Worm (Caenorhabditis elegans) whole organism, L1 larva: Measurements from ENCODE around the gene grl-6.
A peak's percentile ranks its signal among the peaks of the same experiment; 100 is the strongest.

Experiments used
- C16A3.4 ChIP-seq: fragments of 150-350 bp; optimal IDR thresholded peaks from 2 replicates; lab custom pipeline; 2014; ENCODE audit warnings: missing biosample characterization, missing genetic modification characterization
- C34B4.2 ChIP-seq: sonication (generic microtip); optimal IDR thresholded peaks from 2 replicates; lab custom pipeline; 2017; ENCODE audit warnings: mild to moderate bottlenecking, missing genetic modification characterization, missing compliant biosample characterization
- alr-1 ChIP-seq: fragments of 200-800 bp; sonication (Bioruptor generic); optimal IDR thresholded peaks from 2 replicates; lab custom pipeline; 2018; ENCODE audit warnings: borderline replicate concordance, mild to moderate bottlenecking, missing genetic modification characterization, missing compliant biosample characterization
- ama-1 ChIP-seq: fragments of 150-350 bp; optimal IDR thresholded peaks from 2 replicates; lab custom pipeline; 2014
- ceh-63 ChIP-seq: fragments of 200-800 bp; sonication (Bioruptor generic); optimal IDR thresholded peaks from 2 replicates; lab custom pipeline; 2018; ENCODE audit warnings: mild to moderate bottlenecking, missing genetic modification characterization, missing compliant biosample characterization
- ceh-82 ChIP-seq, 3 experiments: fragments of 150-350 bp in 1 of 3; sonication (generic microtip) in 2 of 3; optimal IDR thresholded peaks; 2 replicates each; lab custom pipeline; 2014 to 2017; ENCODE audit warnings: missing biosample characterization in 3 of 3, missing genetic modification characterization in 3 of 3
- ceh-88 ChIP-seq: fragments of 200-800 bp; sonication (Bioruptor generic); IDR thresholded peaks from 2 replicates; pipeline ENCODE4 v1.3.6; 2022; ENCODE audit warnings: missing genetic modification characterization, missing compliant biosample characterization
- ceh-90 ChIP-seq: sonication (generic microtip); optimal IDR thresholded peaks from 2 replicates; lab custom pipeline; 2016; ENCODE audit warnings: missing genetic modification characterization, missing compliant biosample characterization
- dpl-1 ChIP-seq, 3 experiments: fragments of 150-350 bp in 2 of 3; sonication (generic microtip) in 1 of 3; optimal IDR thresholded peaks; 2 replicates each; lab custom pipeline; 2014 to 2017; ENCODE audit warnings: missing biosample characterization in 3 of 3, missing genetic modification characterization in 3 of 3, missing genetic modification reagents in 3 of 3
- egl-13 ChIP-seq: sonication (generic microtip); optimal IDR thresholded peaks from 2 replicates; lab custom pipeline; 2016; ENCODE audit warnings: missing genotype, missing genetic modification reagents, missing genetic modification characterization, missing compliant biosample characterization
- egl-27 ChIP-seq, 2 experiments: fragments of 150-350 bp in 1 of 2; sonication (generic microtip); optimal IDR thresholded peaks; 3 replicates each; lab custom pipeline; 2017 to 2018; ENCODE audit warnings: missing biosample characterization in 2 of 2, missing genetic modification characterization in 2 of 2, missing genetic modification reagents in 2 of 2
- elt-2 ChIP-seq: sonication (generic microtip); optimal IDR thresholded peaks from 2 replicates; lab custom pipeline; 2016; ENCODE audit warnings: missing genetic modification characterization, mild to moderate bottlenecking, inconsistent platforms, missing compliant biosample characterization, missing genetic modification reagents
- fkh-4 ChIP-seq: sonication (generic microtip); optimal IDR thresholded peaks from 2 replicates; lab custom pipeline; 2016; ENCODE audit warnings: missing compliant biosample characterization, missing genetic modification characterization, borderline replicate concordance
- fos-1 ChIP-seq: fragments of 150-350 bp; optimal IDR thresholded peaks from 2 replicates; lab custom pipeline; 2014; ENCODE audit warnings: missing biosample characterization, missing genetic modification characterization
- grh-1 ChIP-seq: fragments of 200-800 bp; sonication (Bioruptor generic); IDR thresholded peaks from 2 replicates; pipeline ENCODE4 v1.3.6; 2022; ENCODE audit warnings: missing genetic modification reagents, missing genetic modification characterization, missing compliant biosample characterization
- irx-1 ChIP-seq: sonication (generic microtip); optimal IDR thresholded peaks from 2 replicates; lab custom pipeline; 2016; ENCODE audit warnings: missing genetic modification characterization, missing compliant biosample characterization
- jun-1 ChIP-seq: fragments of 150-350 bp; optimal IDR thresholded peaks from 2 replicates; lab custom pipeline; 2014; ENCODE audit warnings: missing biosample characterization, missing genetic modification reagents, missing genetic modification characterization
- lin-13 ChIP-seq: fragments of 150-350 bp; optimal IDR thresholded peaks from 2 replicates; lab custom pipeline; 2014; ENCODE audit warnings: missing biosample characterization, missing genetic modification reagents, missing genetic modification characterization
- lin-14 ChIP-seq: fragments of 200-800 bp; sonication (Bioruptor generic); optimal IDR thresholded peaks from 2 replicates; lab custom pipeline; 2018; ENCODE audit warnings: mild to moderate bottlenecking, missing genetic modification characterization, moderate library complexity, missing compliant biosample characterization
- lin-15B ChIP-seq: fragments of 150-350 bp; sonication (generic microtip); optimal IDR thresholded peaks from 3 replicates; lab custom pipeline; 2014; ENCODE audit warnings: missing biosample characterization, missing genetic modification characterization
- lin-35 ChIP-seq, 2 experiments: fragments of 150-350 bp; optimal IDR thresholded peaks; 2 replicates each; lab custom pipeline; 2014; ENCODE audit warnings: missing biosample characterization in 2 of 2, missing genetic modification characterization in 2 of 2, missing genetic modification reagents in 2 of 2
- lir-3 ChIP-seq: sonication (generic microtip); optimal IDR thresholded peaks from 2 replicates; lab custom pipeline; 2016; ENCODE audit warnings: mild to moderate bottlenecking, missing genetic modification characterization, moderate library complexity, missing compliant biosample characterization; ENCODE audit not compliant: poor library complexity
- lsy-2 ChIP-seq, 2 experiments: fragments of 150-350 bp; optimal IDR thresholded peaks; 2 replicates each; lab custom pipeline; 2014; ENCODE audit warnings: missing biosample characterization in 2 of 2, missing genetic modification characterization in 2 of 2
- mdl-1 ChIP-seq, 2 experiments: fragments of 150-350 bp; optimal IDR thresholded peaks; 2 replicates each; lab custom pipeline; 2014 to 2017; ENCODE audit warnings: missing biosample characterization in 2 of 2, missing genetic modification characterization in 2 of 2, inconsistent platforms in 1 of 2
- nhr-11 ChIP-seq: fragments of 150-350 bp; optimal IDR thresholded peaks from 2 replicates; lab custom pipeline; 2014; ENCODE audit warnings: missing biosample characterization, missing genetic modification characterization
- nhr-12 ChIP-seq: sonication (generic microtip); optimal IDR thresholded peaks from 2 replicates; lab custom pipeline; 2017; ENCODE audit warnings: missing biosample characterization, missing genetic modification characterization
- nhr-20 ChIP-seq: sonication (generic microtip); optimal IDR thresholded peaks from 2 replicates; lab custom pipeline; 2016; ENCODE audit warnings: mild to moderate bottlenecking, missing genetic modification characterization, missing compliant biosample characterization
- nhr-237 ChIP-seq: fragments of 150-350 bp; optimal IDR thresholded peaks from 2 replicates; lab custom pipeline; 2014; ENCODE audit warnings: missing biosample characterization, missing genetic modification characterization
- nhr-47 ChIP-seq: sonication (generic microtip); optimal IDR thresholded peaks from 2 replicates; lab custom pipeline; 2016; ENCODE audit warnings: mild to moderate bottlenecking, missing genetic modification characterization, moderate library complexity, missing compliant biosample characterization
- nhr-71 ChIP-seq: sonication (generic microtip); optimal IDR thresholded peaks from 2 replicates; lab custom pipeline; 2016; ENCODE audit warnings: mild to moderate bottlenecking, missing genetic modification characterization, moderate library complexity, missing compliant biosample characterization
- nhr-90 ChIP-seq: sonication (generic microtip); optimal IDR thresholded peaks from 2 replicates; lab custom pipeline; 2016; ENCODE audit warnings: mild to moderate bottlenecking, missing genetic modification characterization, missing compliant biosample characterization; ENCODE audit not compliant: poor library complexity
- pqm-1 ChIP-seq: sonication (generic microtip); optimal IDR thresholded peaks from 3 replicates; lab custom pipeline; 2017; ENCODE audit warnings: missing biosample characterization, missing genetic modification characterization
- skn-1 ChIP-seq: fragments of 150-350 bp; optimal IDR thresholded peaks from 2 replicates; lab custom pipeline; 2014; ENCODE audit warnings: missing biosample characterization, missing genetic modification characterization
- snu-23 ChIP-seq: sonication (generic microtip); optimal IDR thresholded peaks from 2 replicates; lab custom pipeline; 2016; ENCODE audit warnings: missing genetic modification characterization, missing compliant biosample characterization
- sup-37 ChIP-seq: fragments of 200-800 bp; sonication (Bioruptor generic); optimal IDR thresholded peaks from 2 replicates; lab custom pipeline; 2018; ENCODE audit warnings: mild to moderate bottlenecking, missing genetic modification characterization, missing compliant biosample characterization
- swsn-7 ChIP-seq: sonication (generic microtip); optimal IDR thresholded peaks from 2 replicates; lab custom pipeline; 2016; ENCODE audit warnings: missing genetic modification characterization, missing compliant biosample characterization
- tlp-1 ChIP-seq: fragments of 150-350 bp; optimal IDR thresholded peaks from 2 replicates; lab custom pipeline; 2014; ENCODE audit warnings: missing biosample characterization, missing genetic modification characterization
- zip-4 ChIP-seq: fragments of 200-800 bp; sonication (Bioruptor generic); optimal IDR thresholded peaks from 2 replicates; lab custom pipeline; 2018; ENCODE audit warnings: mild to moderate bottlenecking, missing genetic modification characterization, moderate library complexity, missing compliant biosample characterization
- ztf-11 ChIP-seq, 2 experiments: sonication (generic microtip); optimal IDR thresholded peaks; 2 replicates each; lab custom pipeline; 2016 to 2017; ENCODE audit warnings: missing genetic modification characterization in 2 of 2, missing biosample characterization in 1 of 2, missing compliant biosample characterization in 1 of 2

Gene grl-6

ce11 chrX:6461729-6462128 lies 11.0 kb upstream of the grl-6 start, which contains the start of gene K04E7.1:
Gene K04E7.1, plus strand, starts transcription at chrX:6462029.
- no peak for TF ChIP-seq swsn-7 (tag; lab: Kevin White, UChicago)
- no peak for TF ChIP-seq dpl-1 (GFP tag; optimal IDR thresholded peaks at IDR 0.05; lab: Kevin White, UChicago)
- no peak for TF ChIP-seq nhr-237 (tag; lab: Kevin White, UChicago)

ce11 chrX:6460123-6460522 lies 9.4 kb upstream of the grl-6 start:
- TF ChIP-seq nhr-12 (tag; lab: Kevin White, UChicago) (no peak), sup-37 (no peak), ztf-11 (tag; optimal IDR thresholded peaks at IDR 0.05; lab: Kevin White, UChicago) (no peak), pqm-1 (tag; lab: Kevin White, UChicago) (no peak)
- TF ChIP-seq, all 84 proteins: peak for 0

- TF ChIP-seq fos-1 (tag; lab: Kevin White, UChicago) (no peak), ceh-88 (GFP tag; lab: Robert Waterston, UW) (no peak)
Observed at ce11 chrX:6458467-6458866, 7.7 kb upstream of the grl-6 start.

- no peak for TF ChIP-seq grh-1
- peak; percentile 60 for TF ChIP-seq elt-2 (tag; lab: Kevin White, UChicago)
- no peak for TF ChIP-seq tlp-1
- TF ChIP-seq skn-1, result no peak
- no peak for TF ChIP-seq ama-1
- no peak for TF ChIP-seq ceh-90 (tag; lab: Kevin White, UChicago)
- no peak for TF ChIP-seq jun-1 (tag; lab: Kevin White, UChicago)
Observed at ce11 chrX:6458001-6458400, 7.3 kb upstream of the grl-6 start.

ce11 chrX:6456567-6456966 lies 5.8 kb upstream of the grl-6 start, which contains the start of gene pept-1:
Gene pept-1, plus strand, starts transcription at chrX:6456872.
- no peak for TF ChIP-seq nhr-11 (tag; lab: Kevin White, UChicago)
- peak; percentile 26 for TF ChIP-seq lin-14 (GFP tag; lab: Kevin White, UChicago)
- peak; percentile 96 for TF ChIP-seq elt-2 (tag; lab: Kevin White, UChicago)
- no peak for TF ChIP-seq lin-13
- peak in 1 of 2 experiments; percentile 44 for TF ChIP-seq lin-35 (GFP tag; optimal IDR thresholded peaks at IDR 0.05; lab: Kevin White, UChicago)
- peak; percentile 21 for TF ChIP-seq nhr-20
- TF ChIP-seq tlp-1, result no peak
- peak; percentile 12 for TF ChIP-seq nhr-71 (tag; lab: Kevin White, UChicago)
- TF ChIP-seq pqm-1 (tag; lab: Kevin White, UChicago), result peak; percentile 60
- TF ChIP-seq ama-1, result no peak

- no peak for TF ChIP-seq nhr-20
- no peak for TF ChIP-seq lir-3
- no peak for TF ChIP-seq ceh-63
- TF ChIP-seq irx-1 (tag; lab: Kevin White, UChicago), result no peak
- no peak for TF ChIP-seq nhr-12 (tag; lab: Kevin White, UChicago)
- TF ChIP-seq egl-13 (tag; lab: Kevin White, UChicago), result no peak
- TF ChIP-seq lin-15B (tag; lab: Kevin White, UChicago), result no peak
- no peak for TF ChIP-seq ceh-88 (GFP tag; lab: Robert Waterston, UW)
- TF ChIP-seq C34B4.2 (tag; lab: Kevin White, UChicago), result no peak
- TF ChIP-seq skn-1, result no peak
- no peak for TF ChIP-seq alr-1 (tag; lab: Kevin White, UChicago)
- no peak for TF ChIP-seq lin-35 (GFP tag; optimal IDR thresholded peaks at IDR 0.05; lab: Kevin White, UChicago)
- TF ChIP-seq tlp-1, result no peak
- TF ChIP-seq, all 84 proteins: peak for 0
Observed at ce11 chrX:6455157-6455556, 4.4 kb upstream of the grl-6 start, which contains the start of gene nas-33. Gene nas-33, minus strand, starts transcription at chrX:6455257.

ce11 chrX:6448866-6449400 lies 1.8 kb downstream of the grl-6 start, which contains the start of gene fah-1:
Gene fah-1, minus strand, starts transcription at chrX:6448916.
- peak in 1 of 2 experiments; percentile 3 for TF ChIP-seq mdl-1 (tag; optimal IDR thresholded peaks at IDR 0.05; lab: Kevin White, UChicago)
- no peak for TF ChIP-seq ceh-82 (tag; optimal IDR thresholded peaks at IDR 0.05; lab: Kevin White, UChicago)
- peak; percentile 66 for TF ChIP-seq snu-23 (GFP tag; lab: Kevin White, UChicago)
- peak in 1 of 2 experiments; percentile 41 for TF ChIP-seq lin-35 (GFP tag; optimal IDR thresholded peaks at IDR 0.05; lab: Kevin White, UChicago)
- TF ChIP-seq zip-4 (GFP tag; lab: Kevin White, UChicago), result peak; percentile 38
- TF ChIP-seq jun-1 (tag; lab: Kevin White, UChicago), result no peak
- TF ChIP-seq dpl-1 (GFP tag; optimal IDR thresholded peaks at IDR 0.05; lab: Kevin White, UChicago), result peak in 1 of 3 experiments; percentile 16
- peak; percentile 27 for TF ChIP-seq swsn-7 (tag; lab: Kevin White, UChicago)
- TF ChIP-seq fkh-4 (tag; lab: Kevin White, UChicago), result no peak
- peak; percentile 61 for TF ChIP-seq nhr-47 (tag; lab: Kevin White, UChicago)
- no peak for TF ChIP-seq egl-27 (tag; optimal IDR thresholded peaks at IDR 0.05; lab: Kevin White, UChicago)
- TF ChIP-seq C16A3.4 (tag; lab: Kevin White, UChicago), result no peak
- TF ChIP-seq skn-1, result peak; percentile 1
- TF ChIP-seq nhr-90, result peak; percentile 84
- no peak for TF ChIP-seq lsy-2 (tag; optimal IDR thresholded peaks at IDR 0.05; lab: Kevin White, UChicago)
